Fruit fly (Drosophila melanogaster) Kc167 (cell line): ENCODE results near the gene CG2924.

Experiments used
- Myc ChIP-seq: fragments of >200 bp; optimal IDR thresholded peaks from 2 replicates; lab custom pipeline; 2017; ENCODE audit warnings: missing external identifiers
- Sin3A ChIP-seq: fragments of >200 bp; optimal IDR thresholded peaks from 2 replicates; lab custom pipeline; 2018; ENCODE audit warnings: missing external identifiers
- h ChIP-seq: fragments of >200 bp; optimal IDR thresholded peaks from 3 replicates; lab custom pipeline; 2018; ENCODE audit warnings: missing external identifiers
- insv ChIP-seq: fragments of >200 bp; optimal IDR thresholded peaks from 3 replicates; lab custom pipeline; 2018; ENCODE audit warnings: missing external identifiers
- psq ChIP-seq: fragments of >200 bp; optimal IDR thresholded peaks from 2 replicates; lab custom pipeline; 2017; ENCODE audit warnings: missing external identifiers
- ttk ChIP-seq: sonication (Bioruptor generic); optimal IDR thresholded peaks from 2 replicates; lab custom pipeline; 2017; ENCODE audit warnings: missing external identifiers

The CG2924 gene

DNA sequence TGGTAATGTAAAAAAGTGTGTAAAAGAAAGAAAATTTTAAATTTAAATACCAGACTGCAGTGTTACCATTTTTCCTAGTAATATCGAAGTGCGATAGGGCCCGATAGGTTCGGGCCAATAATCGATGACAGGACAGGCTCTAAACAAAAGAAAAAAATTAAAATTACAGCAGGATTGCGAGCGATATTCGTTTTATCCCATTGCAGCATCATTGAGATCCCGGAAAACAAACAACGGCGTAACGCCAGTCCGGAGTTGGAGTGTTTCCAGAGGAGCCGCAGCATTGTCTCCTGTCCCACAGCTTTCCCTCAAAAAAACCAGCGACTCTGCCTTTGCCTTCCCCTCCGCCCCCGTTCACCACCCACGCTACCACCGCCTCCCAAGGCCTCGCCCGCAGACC is 45.4 kb downstream of the CG2924 start, which contains the start of gene pcx:
TSS of gene pcx (plus strand) at position 159 of the 400 bp plus-strand sequence.
- TF ChIP-seq Sin3A (lab: Kevin White, UChicago): no peak
- TF ChIP-seq h: no peak
- no peak for TF ChIP-seq ttk (lab: Kevin White, UChicago)
- no peak for TF ChIP-seq insv (lab: Kevin White, UChicago)
- no peak for TF ChIP-seq psq (lab: Kevin White, UChicago)
- no peak for TF ChIP-seq Myc (lab: Kevin White, UChicago)

DNA sequence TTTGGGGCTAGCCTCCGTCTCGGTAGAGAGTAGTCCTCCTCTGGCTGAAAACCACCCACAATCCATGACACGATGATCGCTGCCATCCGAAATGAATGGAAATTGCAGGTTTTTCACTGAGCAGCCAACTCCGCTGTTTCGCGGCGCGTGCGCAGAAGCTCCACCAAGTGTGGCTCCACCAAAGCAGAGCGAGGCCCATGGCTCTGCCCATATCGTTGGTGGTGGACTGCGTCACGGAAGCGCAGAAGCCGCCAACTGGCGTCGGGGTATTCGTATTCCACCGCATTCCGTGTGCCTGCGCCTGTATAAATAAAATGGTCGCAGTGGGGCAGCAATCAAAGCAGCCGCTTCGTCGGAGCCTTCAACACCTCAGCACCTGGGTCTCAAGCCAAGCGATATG is 47.1 kb downstream of the CG2924 start, which contains the start of gene CG14052:
TSS of gene CG14052 (plus strand) at position 301 of the 400 bp plus-strand sequence.
- TF ChIP-seq psq (lab: Kevin White, UChicago) (no peak), ttk (lab: Kevin White, UChicago) (no peak), Sin3A (lab: Kevin White, UChicago) (no peak), Myc (lab: Kevin White, UChicago) (no peak), h (no peak), insv (lab: Kevin White, UChicago) (no peak)

DNA sequence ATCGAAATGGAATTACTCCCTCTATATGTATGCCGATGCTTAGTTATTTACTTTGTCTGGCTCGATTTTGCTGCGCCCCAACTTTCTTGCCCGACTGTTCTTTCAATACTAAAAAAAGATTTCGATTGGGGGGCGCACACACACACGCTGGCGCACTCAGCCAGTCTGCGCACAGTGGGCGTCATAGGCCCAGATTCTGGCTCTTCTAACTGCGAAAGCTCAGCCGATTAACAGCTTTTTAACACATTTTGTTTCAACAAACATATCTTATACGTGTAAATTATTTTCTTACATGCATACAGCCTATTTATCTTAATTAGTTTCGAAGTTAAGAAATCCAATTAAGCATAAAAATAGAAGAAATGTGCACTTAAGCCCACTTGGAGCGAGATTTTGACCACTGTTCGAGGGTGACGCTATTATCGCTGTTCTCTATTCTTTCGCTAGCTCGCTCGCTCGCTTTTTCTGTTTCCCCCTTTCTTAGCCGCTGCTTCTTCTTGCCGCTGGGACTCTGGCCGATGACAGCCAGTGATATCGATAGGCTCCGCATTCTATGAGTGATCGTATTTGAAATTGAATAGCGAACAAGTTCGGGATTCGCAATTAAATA is 48.3 kb downstream of the CG2924 start, which contains the start of gene Vinc:
TSS of gene Vinc (minus strand) at position 387 of the 610 bp plus-strand sequence.
- no peak for TF ChIP-seq h
- TF ChIP-seq Myc (lab: Kevin White, UChicago): no peak
- no peak for TF ChIP-seq psq (lab: Kevin White, UChicago)
- TF ChIP-seq Sin3A (lab: Kevin White, UChicago): no peak
- no peak for TF ChIP-seq ttk (lab: Kevin White, UChicago)

DNA sequence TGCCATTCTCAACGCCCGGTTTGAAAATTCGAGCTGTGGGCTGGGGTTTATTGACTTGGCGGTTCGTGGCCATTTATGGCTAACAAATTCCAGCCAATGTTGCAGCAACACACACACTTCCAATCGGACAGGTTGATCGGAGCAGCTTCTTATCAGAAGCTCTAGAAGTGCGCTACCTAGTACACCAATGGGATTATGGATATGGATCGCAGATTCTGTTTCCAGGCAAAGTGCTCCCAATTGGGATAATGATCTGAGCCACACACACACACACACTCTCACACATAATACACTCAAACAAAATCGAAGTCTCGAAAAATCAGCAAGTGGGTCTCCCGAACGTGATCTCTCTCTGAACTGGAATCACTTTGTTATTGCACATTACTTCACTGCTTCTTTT is 49.0 kb downstream of the CG2924 start:
- TF ChIP-seq ttk (lab: Kevin White, UChicago) (no peak), Myc (lab: Kevin White, UChicago) (no peak), psq (lab: Kevin White, UChicago) (no peak), Sin3A (lab: Kevin White, UChicago) (no peak), h (no peak), insv (lab: Kevin White, UChicago) (no peak)

DNA sequence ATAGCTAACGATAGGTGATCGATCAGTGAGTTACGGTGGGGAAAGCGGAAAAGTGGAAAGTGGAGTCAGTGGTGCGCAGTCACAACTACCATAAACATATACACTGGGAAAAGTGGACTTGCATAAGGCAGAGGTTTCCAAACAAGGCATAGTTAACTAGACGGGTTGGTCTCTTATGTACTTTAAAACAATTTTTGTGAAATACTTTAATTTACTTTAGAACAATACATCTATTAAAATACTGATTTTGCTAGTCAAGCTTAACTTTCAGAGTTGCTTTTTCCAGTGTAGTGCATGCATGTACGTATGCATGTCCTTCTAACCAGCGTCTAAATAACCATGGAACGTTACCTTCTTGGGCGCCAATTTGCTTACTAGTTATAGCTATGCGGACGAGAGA is 50.7 kb downstream of the CG2924 start:
- TF ChIP-seq Sin3A (lab: Kevin White, UChicago): no peak
- no peak for TF ChIP-seq psq (lab: Kevin White, UChicago)
- no peak for TF ChIP-seq insv (lab: Kevin White, UChicago)
- TF ChIP-seq ttk (lab: Kevin White, UChicago): no peak
- no peak for TF ChIP-seq Myc (lab: Kevin White, UChicago)
- no peak for TF ChIP-seq h

DNA sequence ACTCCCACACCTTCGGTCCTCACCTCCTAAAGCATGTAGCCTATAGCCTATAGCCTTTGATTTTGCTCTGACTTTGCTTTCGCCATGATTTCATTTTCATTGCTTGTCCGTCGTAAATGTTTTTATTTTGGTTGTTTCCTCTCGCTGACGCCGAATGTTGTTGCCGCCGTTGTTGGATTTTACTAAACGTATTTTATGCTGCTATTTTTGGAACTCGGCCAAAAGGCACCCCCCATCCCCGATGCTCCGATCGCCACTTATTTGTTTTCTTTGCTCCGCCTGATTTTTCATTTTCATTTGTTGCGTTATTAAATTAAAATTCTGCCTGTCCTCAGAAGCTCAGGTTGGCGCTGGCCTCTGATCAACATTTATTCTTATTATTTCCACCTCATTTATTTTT is 51.3 kb downstream of the CG2924 start:
- TF ChIP-seq ttk (lab: Kevin White, UChicago) (no peak), h (no peak), Sin3A (lab: Kevin White, UChicago) (no peak), psq (lab: Kevin White, UChicago) (no peak), insv (lab: Kevin White, UChicago) (no peak), Myc (lab: Kevin White, UChicago) (no peak)

DNA sequence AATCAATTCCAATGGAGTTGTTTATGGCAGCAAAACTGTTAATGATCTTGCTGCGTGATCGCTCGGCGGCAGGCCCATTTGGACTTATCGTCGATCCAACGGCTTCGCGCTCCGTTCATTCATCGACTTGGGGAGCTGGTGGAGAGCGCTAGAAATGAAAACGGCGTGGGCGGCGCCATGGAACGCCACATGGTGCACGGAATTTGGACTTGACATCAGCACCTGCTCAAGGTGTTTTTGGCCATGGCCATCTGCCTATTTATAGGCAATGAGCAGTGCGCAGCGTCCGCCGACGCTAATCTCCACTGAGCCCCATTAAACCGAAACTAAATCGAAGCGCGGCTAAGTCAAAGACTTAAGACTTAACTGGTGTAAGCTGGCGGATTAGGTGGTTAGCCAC is 52.1 kb downstream of the CG2924 start:
- no peak for TF ChIP-seq Myc (lab: Kevin White, UChicago)
